Worm (Caenorhabditis elegans) whole organism, young adult: ENCODE results near the gene F01F1.11.
A peak's percentile ranks its signal among the peaks of the same experiment; 100 is the strongest.

ENCODE experiments used
- F10E7.11 ChIP-seq: sonication (generic microtip); optimal IDR thresholded peaks from 2 replicates; lab custom pipeline; 2017; ENCODE audit warnings: mild to moderate bottlenecking, missing genetic modification characterization, moderate library complexity, missing compliant biosample characterization
- F23B12.7 ChIP-seq: sonication (generic microtip); optimal IDR thresholded peaks from 2 replicates; lab custom pipeline; 2017; ENCODE audit warnings: missing genetic modification characterization, mild to moderate bottlenecking, missing compliant biosample characterization, antibody characterized with exemption, moderate library complexity; ENCODE audit not compliant: insufficient read depth
- F33H1.4 ChIP-seq: fragments of 200-800 bp; sonication (Bioruptor generic); IDR thresholded peaks from 2 replicates; pipeline ENCODE4 v1.3.6; 2022; ENCODE audit warnings: missing genetic modification reagents, missing genetic modification characterization, missing compliant biosample characterization
- F37B4.10 ChIP-seq: fragments of 200-800 bp; sonication (Bioruptor generic); IDR thresholded peaks from 2 replicates; pipeline ENCODE4 v1.3.6; 2022; ENCODE audit warnings: missing genetic modification characterization, missing compliant biosample characterization
- F49E8.2 ChIP-seq: sonication (generic microtip); optimal IDR thresholded peaks from 3 replicates; lab custom pipeline; 2017; ENCODE audit warnings: missing genetic modification characterization, mild to moderate bottlenecking, missing compliant biosample characterization, antibody characterized with exemption, moderate library complexity; ENCODE audit not compliant: insufficient read depth
- F57A8.1 ChIP-seq: fragments of 200-800 bp; sonication (Bioruptor generic); optimal IDR thresholded peaks from 2 replicates; lab custom pipeline; 2018; ENCODE audit warnings: mild to moderate bottlenecking, missing genetic modification characterization, moderate library complexity, missing compliant biosample characterization
- T26A5.8 ChIP-seq: sonication (generic microtip); optimal IDR thresholded peaks from 2 replicates; lab custom pipeline; 2016; ENCODE audit warnings: missing genetic modification characterization, missing compliant biosample characterization
- Y53F4B.3 ChIP-seq: fragments of 200-800 bp; sonication (Bioruptor generic); IDR thresholded peaks from 2 replicates; pipeline ENCODE4 v1.3.6; 2022; ENCODE audit warnings: missing genetic modification reagents, missing genetic modification characterization, missing compliant biosample characterization
- ama-1 ChIP-seq, 3 experiments: fragments of 150-350 bp in 1 of 3; sonication (generic microtip) in 2 of 3; optimal IDR thresholded peaks; 2 replicates each; lab custom pipeline; 2014 to 2018; ENCODE audit warnings: missing biosample characterization in 2 of 3, missing genetic modification characterization in 2 of 3, missing genetic modification reagents in 2 of 3
- athp-1 ChIP-seq: sonication (generic microtip); optimal IDR thresholded peaks from 2 replicates; lab custom pipeline; 2017; ENCODE audit warnings: mild to moderate bottlenecking, missing genetic modification characterization, missing compliant biosample characterization
- ccch-3 ChIP-seq: fragments of 200-800 bp; sonication (Bioruptor generic); optimal IDR thresholded peaks from 2 replicates; lab custom pipeline; 2018; ENCODE audit warnings: mild to moderate bottlenecking, missing genetic modification characterization, missing compliant biosample characterization
- ceh-58 ChIP-seq: fragments of 200-800 bp; sonication (Bioruptor generic); IDR thresholded peaks from 2 replicates; pipeline ENCODE4 v1.3.6; 2022; ENCODE audit warnings: missing genetic modification characterization, missing compliant biosample characterization
- dpl-1 ChIP-seq: fragments of 150-350 bp; optimal IDR thresholded peaks from 2 replicates; lab custom pipeline; 2014; ENCODE audit warnings: missing biosample characterization, missing genetic modification reagents, missing genetic modification characterization
- ekl-4 ChIP-seq: fragments of 200-800 bp; sonication (Bioruptor generic); IDR thresholded peaks from 2 replicates; pipeline ENCODE4 v1.3.6; 2022; ENCODE audit warnings: missing genetic modification reagents, missing genetic modification characterization, missing compliant biosample characterization
- him-1 ChIP-seq: sonication (generic microtip); optimal IDR thresholded peaks from 2 replicates; lab custom pipeline; 2016; ENCODE audit warnings: missing genotype, missing genetic modification reagents, missing genetic modification characterization, missing compliant biosample characterization
- hmg-20 ChIP-seq: fragments of 200-800 bp; sonication (Bioruptor generic); IDR thresholded peaks from 2 replicates; pipeline ENCODE4 v1.3.6; 2022; ENCODE audit warnings: missing genetic modification reagents, missing genetic modification characterization, missing compliant biosample characterization
- lin-35 ChIP-seq, 3 experiments: fragments of 150-350 bp in 2 of 3; sonication (generic microtip) in 1 of 3; optimal IDR thresholded peaks; 2 replicates each; lab custom pipeline; 2014 to 2018; ENCODE audit warnings: missing biosample characterization in 3 of 3, missing genetic modification characterization in 3 of 3, missing genetic modification reagents in 3 of 3
- lin-40 ChIP-seq: sonication (generic microtip); optimal IDR thresholded peaks from 2 replicates; lab custom pipeline; 2016; ENCODE audit warnings: missing genetic modification characterization, mild to moderate bottlenecking, missing compliant biosample characterization, missing genotype, missing genetic modification reagents
- lin-54 ChIP-seq: fragments of 200-800 bp; sonication (Bioruptor generic); optimal IDR thresholded peaks from 2 replicates; lab custom pipeline; 2018; ENCODE audit warnings: mild to moderate bottlenecking, missing genetic modification characterization, missing compliant biosample characterization
- mel-28 ChIP-seq: sonication (generic microtip); optimal IDR thresholded peaks from 2 replicates; lab custom pipeline; 2016; ENCODE audit warnings: borderline replicate concordance, mild to moderate bottlenecking, missing genetic modification characterization, missing compliant biosample characterization
- nfya-2 ChIP-seq: fragments of 200-800 bp; sonication (Bioruptor generic); IDR thresholded peaks from 2 replicates; pipeline ENCODE4 v1.3.6; 2022; ENCODE audit warnings: missing genetic modification reagents, missing genetic modification characterization, missing compliant biosample characterization
- nfyb-1 ChIP-seq: fragments of 200-800 bp; sonication (Bioruptor generic); IDR thresholded peaks from 2 replicates; pipeline ENCODE4 v1.3.6; 2022; ENCODE audit warnings: missing genetic modification reagents, missing genetic modification characterization, missing compliant biosample characterization
- pbrm-1 ChIP-seq: fragments of 200-800 bp; sonication (Bioruptor generic); IDR thresholded peaks from 2 replicates; pipeline ENCODE4 v1.3.6; 2022; ENCODE audit warnings: missing genetic modification reagents, missing genetic modification characterization, missing compliant biosample characterization
- pha-4 ChIP-seq: fragments of 150-350 bp; sonication (generic microtip); optimal IDR thresholded peaks from 2 replicates; lab custom pipeline; 2014; ENCODE audit warnings: missing biosample characterization, missing genetic modification reagents, missing genetic modification characterization
- rec-8 ChIP-seq, 2 experiments: sonication (generic microtip); optimal IDR thresholded peaks; 2 replicates each; lab custom pipeline; 2016; ENCODE audit warnings: mild to moderate bottlenecking in 2 of 2, missing genetic modification characterization in 2 of 2, missing genetic modification reagents in 2 of 2, missing genotype in 2 of 2, missing biosample characterization in 1 of 2, missing compliant biosample characterization in 1 of 2, moderate library complexity in 1 of 2
- rpc-1 ChIP-seq, 2 experiments: fragments of 150-350 bp in 1 of 2; sonication (generic microtip) in 1 of 2; optimal IDR thresholded peaks; 2 replicates each; lab custom pipeline; 2014 to 2018; ENCODE audit warnings: missing biosample characterization in 1 of 2, missing genetic modification characterization in 1 of 2, missing genetic modification reagents in 1 of 2, missing genotype in 1 of 2
- snpc-1.3 ChIP-seq: sonication (generic microtip); optimal IDR thresholded peaks from 2 replicates; lab custom pipeline; 2017; ENCODE audit warnings: missing genetic modification characterization, mild to moderate bottlenecking, missing compliant biosample characterization, antibody characterized with exemption, moderate library complexity, missing genotype, missing genetic modification reagents; ENCODE audit not compliant: insufficient read depth
- zfh-2 ChIP-seq: fragments of 200-800 bp; sonication (Bioruptor generic); conservative IDR thresholded peaks from 2 replicates; pipeline ENCODE4 v1.3.6; 2022; ENCODE audit warnings: missing genetic modification reagents, missing genetic modification characterization, missing compliant biosample characterization
- ztf-22 ChIP-seq: fragments of 200-800 bp; sonication (Bioruptor generic); optimal IDR thresholded peaks from 2 replicates; lab custom pipeline; 2018; ENCODE audit warnings: mild to moderate bottlenecking, missing genetic modification characterization, moderate library complexity, missing compliant biosample characterization
- ztf-6 ChIP-seq: fragments of 200-800 bp; sonication (Bioruptor generic); IDR thresholded peaks from 2 replicates; pipeline ENCODE4 v1.3.6; 2022; ENCODE audit warnings: missing genetic modification reagents, missing genetic modification characterization, missing compliant biosample characterization

The F01F1.11 gene

DNA sequence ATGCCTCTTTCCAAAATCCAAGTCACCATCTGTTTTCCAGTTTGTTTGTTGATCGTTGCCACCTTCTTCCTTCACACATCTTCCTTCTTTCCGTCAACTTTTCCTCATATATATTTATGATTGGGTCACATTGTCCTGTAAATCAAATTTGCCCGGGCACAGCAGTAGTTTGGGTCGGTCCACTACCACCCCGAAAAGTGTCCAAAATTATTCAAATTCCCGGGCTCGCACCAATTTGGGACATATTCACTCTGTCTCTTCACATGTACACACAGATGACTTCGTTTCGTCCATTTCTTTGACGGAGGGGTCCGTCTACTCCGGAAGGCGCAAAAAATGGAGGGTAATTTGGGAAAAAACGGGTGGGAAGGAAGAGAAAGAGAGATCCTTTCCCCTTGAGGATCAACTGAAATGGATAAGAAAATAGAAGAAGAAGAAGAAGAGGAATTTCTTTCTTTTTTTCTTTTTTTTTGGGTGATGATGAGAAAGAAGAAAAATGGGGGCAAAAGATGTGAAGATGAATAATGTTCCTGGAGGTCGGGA is 44.7 kb downstream of the F01F1.11 start:
- TF ChIP-seq F49E8.2 (no peak), rec-8 (tag; optimal IDR thresholded peaks at IDR 0.05; lab: Kevin White, UChicago) (no peak), F57A8.1 (GFP tag; lab: Kevin White, UChicago) (no peak), ccch-3 (GFP tag; lab: Kevin White, UChicago) (no peak), zfh-2 (GFP tag; lab: Robert Waterston, UW) (0 out of 2 replicates have a peak, but pooled peaks have one; percentile 40), lin-54 (GFP tag; lab: Kevin White, UChicago) (no peak), pbrm-1 (GFP tag; lab: Robert Waterston, UW) (no peak), mel-28 (tag; lab: Kevin White, UChicago) (no peak), hmg-20 (GFP tag; lab: Robert Waterston, UW) (no peak), F37B4.10 (GFP tag; lab: Robert Waterston, UW) (0 out of 2 replicates have a peak, but pooled peaks have one; percentile 30), lin-40 (tag; lab: Kevin White, UChicago) (no peak), Y53F4B.3 (no peak), him-1 (no peak), F23B12.7 (tag; lab: Kevin White, UChicago) (no peak), snpc-1.3 (no peak), ama-1 (optimal IDR thresholded peaks at IDR 0.05; lab: Kevin White, UChicago) (no peak), ama-1 (GFP tag; optimal IDR thresholded peaks at IDR 0.05; lab: Kevin White, UChicago) (no peak)

DNA sequence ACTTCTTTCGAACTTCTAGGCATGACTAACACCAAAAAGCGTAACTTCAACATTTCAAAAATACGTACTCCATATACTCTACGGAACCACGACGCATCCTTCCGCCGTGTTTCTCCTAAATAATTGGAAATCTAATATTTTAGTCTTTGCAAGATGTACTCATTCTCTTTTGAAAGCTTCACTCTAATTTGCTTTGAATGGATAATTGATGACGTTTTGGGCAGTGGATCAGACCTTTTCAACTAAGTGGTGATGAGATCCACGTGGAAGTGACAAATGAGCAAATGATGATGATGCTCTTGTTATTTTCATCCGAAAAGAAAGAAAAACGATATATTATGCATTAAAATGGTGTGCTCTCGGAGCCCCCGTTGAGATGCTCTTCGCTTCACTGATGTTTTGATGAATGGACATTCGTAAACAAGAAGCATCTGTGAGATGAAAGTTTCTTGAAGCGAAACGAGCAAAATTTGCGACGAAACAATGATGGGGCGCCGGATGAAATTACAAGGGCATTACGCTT is 47.2 kb downstream of the F01F1.11 start:
- TF ChIP-seq nfya-2 (no peak), ztf-22 (no peak), dpl-1 (GFP tag; lab: Kevin White, UChicago) (no peak)

DNA sequence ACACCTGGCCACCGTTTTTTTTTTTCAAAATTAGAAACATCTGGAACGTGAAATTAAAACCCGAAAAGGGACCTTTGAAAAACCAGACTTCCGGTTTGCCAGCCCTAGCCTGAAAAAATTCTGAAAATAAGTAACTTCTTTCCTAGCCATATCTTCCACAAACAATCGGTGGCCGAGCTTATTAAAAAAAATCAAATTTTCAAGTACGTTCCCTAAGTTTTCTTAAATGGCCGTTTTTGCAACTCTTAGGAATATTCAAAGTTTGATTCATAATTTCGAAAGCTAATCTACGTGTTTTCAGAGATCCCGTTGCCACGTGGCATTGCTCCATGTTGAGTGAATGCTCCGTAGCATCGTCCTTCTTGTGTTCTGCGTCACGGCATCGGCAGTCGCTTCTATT is 48.1 kb downstream of the F01F1.11 start, which contains the start of gene R12B2.8:
TSS of gene R12B2.8 (plus strand) at position 301 of the 400 bp plus-strand sequence.
- no peak for TF ChIP-seq pha-4
- no peak for TF ChIP-seq F10E7.11 (tag; lab: Kevin White, UChicago)
- no peak for TF ChIP-seq F33H1.4 (GFP tag; lab: Robert Waterston, UW)
- TF ChIP-seq nfyb-1 (GFP tag; lab: Robert Waterston, UW): no peak
- no peak for TF ChIP-seq lin-35 (GFP tag; optimal IDR thresholded peaks at IDR 0.05; lab: Kevin White, UChicago)

DNA sequence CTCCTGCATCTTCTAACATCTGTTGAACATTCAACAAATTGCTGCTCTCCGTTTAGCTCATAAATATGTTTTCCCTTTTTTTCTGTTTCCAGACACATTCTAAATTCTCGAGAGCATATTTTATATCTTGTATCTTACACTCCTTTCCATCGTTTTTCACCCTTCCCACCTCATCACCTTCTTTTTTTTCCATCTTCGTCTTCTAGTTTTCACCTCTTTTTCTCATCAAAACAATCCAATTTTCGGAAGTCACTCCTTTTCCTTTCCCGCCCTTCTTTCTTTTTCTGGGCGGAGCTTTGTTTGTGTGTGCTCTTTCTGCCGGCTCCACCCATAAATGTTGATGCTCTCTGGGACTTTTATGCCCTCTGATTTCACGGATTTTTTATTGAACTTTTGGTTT is 48.9 kb downstream of the F01F1.11 start:
- TF ChIP-seq ztf-6 (GFP tag; lab: Robert Waterston, UW): no peak
- no peak for TF ChIP-seq hmg-20 (GFP tag; lab: Robert Waterston, UW)
- TF ChIP-seq athp-1: no peak
- no peak for TF ChIP-seq ekl-4 (GFP tag; lab: Robert Waterston, UW)
- no peak for TF ChIP-seq rpc-1 (optimal IDR thresholded peaks at IDR 0.05; lab: Kevin White, UChicago)
- TF ChIP-seq rpc-1 (tag; optimal IDR thresholded peaks at IDR 0.05; lab: Kevin White, UChicago): no peak
- TF ChIP-seq T26A5.8 (tag; lab: Kevin White, UChicago): no peak
- no peak for TF ChIP-seq ztf-22
- TF ChIP-seq ceh-58: no peak
